Fruit fly (Drosophila melanogaster) whole organism, adult: ENCODE measurements around the gene SIFaR.

Source experiments
- CG12768 ChIP-seq: fragments of 200-800 bp; sonication (Bioruptor generic); optimal IDR thresholded peaks from 2 replicates; lab custom pipeline; 2017; ENCODE audit warnings: missing biosample characterization, missing genetic modification characterization, mild to moderate bottlenecking, moderate library complexity, missing genetic modification reagents
- CG1620 ChIP-seq: fragments of 200-800 bp; sonication (Bioruptor generic); optimal IDR thresholded peaks from 2 replicates; lab custom pipeline; 2016; ENCODE audit warnings: missing biosample characterization, missing genetic modification characterization
- CG33017 ChIP-seq: fragments of 200-800 bp; sonication (Bioruptor generic); optimal IDR thresholded peaks from 2 replicates; lab custom pipeline; 2018; ENCODE audit warnings: missing biosample characterization, mild to moderate bottlenecking, missing genetic modification characterization, moderate library complexity
- CG7045 ChIP-seq: fragments of 200-800 bp; sonication (Bioruptor generic); optimal IDR thresholded peaks from 2 replicates; lab custom pipeline; 2017; ENCODE audit warnings: missing biosample characterization, mild to moderate bottlenecking, missing genetic modification characterization
- CG7101 ChIP-seq: fragments of 200-800 bp; sonication (Bioruptor generic); optimal IDR thresholded peaks from 2 replicates; lab custom pipeline; 2018; ENCODE audit warnings: missing biosample characterization, mild to moderate bottlenecking, missing genetic modification characterization, moderate library complexity
- Clk ChIP-seq: fragments of 200-800 bp; sonication (Bioruptor generic); optimal IDR thresholded peaks from 2 replicates; lab custom pipeline; 2017; ENCODE audit warnings: missing biosample characterization, missing genetic modification characterization
- Crg-1 ChIP-seq: fragments of 200-800 bp; sonication (Bioruptor generic); optimal IDR thresholded peaks from 2 replicates; lab custom pipeline; 2016; ENCODE audit warnings: missing biosample characterization, missing genetic modification characterization
- Mnt ChIP-seq: fragments of 200-800 bp; sonication (Bioruptor generic); optimal IDR thresholded peaks from 2 replicates; lab custom pipeline; 2016; ENCODE audit warnings: missing biosample characterization, mild to moderate bottlenecking, missing genetic modification characterization
- bab1 ChIP-seq: fragments of 200-800 bp; sonication (Bioruptor generic); optimal IDR thresholded peaks from 3 replicates; lab custom pipeline; 2019; ENCODE audit warnings: missing biosample characterization, mild to moderate bottlenecking, missing genetic modification characterization, moderate library complexity
- cic ChIP-seq: fragments of 200-800 bp; sonication (Bioruptor generic); optimal IDR thresholded peaks from 2 replicates; lab custom pipeline; 2017; ENCODE audit warnings: missing biosample characterization, mild to moderate bottlenecking, missing genetic modification characterization, moderate library complexity
- kay ChIP-seq: fragments of 200-800 bp; sonication (Bioruptor generic); peaks from one replicate; lab custom pipeline; 2016; ENCODE audit warnings: missing biosample characterization, missing genetic modification characterization, borderline replicate concordance
- pad ChIP-seq: fragments of 200-800 bp; sonication (Bioruptor generic); optimal IDR thresholded peaks from 3 replicates; lab custom pipeline; 2017; ENCODE audit warnings: missing biosample characterization, missing genetic modification characterization, mild to moderate bottlenecking, moderate library complexity, missing genetic modification reagents
- tj ChIP-seq: fragments of 200-800 bp; sonication (Bioruptor generic); optimal IDR thresholded peaks from 3 replicates; lab custom pipeline; 2017; ENCODE audit warnings: missing biosample characterization, mild to moderate bottlenecking, missing genetic modification characterization, moderate library complexity
- toe ChIP-seq: fragments of 200-800 bp; sonication (Bioruptor generic); optimal IDR thresholded peaks from 2 replicates; lab custom pipeline; 2016; ENCODE audit warnings: missing biosample characterization, missing genetic modification characterization

DNA sequence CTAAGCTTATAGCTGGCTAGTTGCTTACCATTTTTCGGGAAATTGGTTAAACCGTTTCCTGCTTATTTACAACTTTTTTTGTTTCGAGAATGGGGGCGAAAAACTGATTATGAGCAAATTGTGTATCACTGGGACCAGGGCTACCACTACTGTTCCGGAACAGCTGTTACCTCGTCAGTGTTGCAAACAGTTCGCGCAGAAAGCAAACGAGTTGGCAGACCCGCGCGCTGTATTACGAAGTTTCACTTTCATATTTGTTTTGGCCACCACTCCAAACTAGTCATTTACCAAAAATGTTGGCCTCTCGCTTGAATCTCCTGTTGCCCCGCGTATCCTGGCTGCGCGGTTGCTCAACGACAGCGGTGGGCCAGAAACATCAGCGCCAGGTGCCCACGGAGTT is 23.9 kb downstream of the SIFaR start, which contains the start of the genes AP-2sigma and Idi:
- no peak for TF ChIP-seq toe (GFP tag; lab: Kevin White, UChicago)
- TF ChIP-seq pad = peak; percentile 58
- TF ChIP-seq Crg-1 = peak; percentile 65
- peak; percentile 55 for TF ChIP-seq CG1620
- peak; percentile 47 for TF ChIP-seq Clk (GFP tag; lab: Kevin White, UChicago)
- peak; percentile 26 for TF ChIP-seq tj
- peak; percentile 22 for TF ChIP-seq CG12768 (GFP tag; lab: Kevin White, UChicago)
- TF ChIP-seq kay (GFP tag; lab: Kevin White, UChicago) = no peak
- TF ChIP-seq CG7101 = peak; percentile 51
- peak; percentile 28 for TF ChIP-seq CG7045
- TF ChIP-seq cic (GFP tag; lab: Kevin White, UChicago) = peak; percentile 63
- TF ChIP-seq CG33017 (tag; lab: Kevin White, UChicago) = peak; percentile 11
- peak; percentile 31 for TF ChIP-seq bab1 (GFP tag; lab: Kevin White, UChicago)
- TF ChIP-seq Mnt (GFP tag; lab: Kevin White, UChicago) = peak; percentile 55
